Fruit fly (Drosophila melanogaster) whole organism, wandering third instar larva: ENCODE measurements around the gene CG11403.

Experiments used
- Dfd ChIP-seq: fragments of >200 bp; optimal IDR thresholded peaks from 2 replicates; lab custom pipeline; 2017; ENCODE audit warnings: missing biosample characterization, missing genetic modification characterization
- HLH106 ChIP-seq: fragments of 200-800 bp; optimal IDR thresholded peaks from 3 replicates; lab custom pipeline; 2019; ENCODE audit warnings: missing biosample characterization, mild to moderate bottlenecking, missing genetic modification characterization, moderate library complexity
- N ChIP-seq: fragments of >200 bp; optimal IDR thresholded peaks from 2 replicates; lab custom pipeline; 2018; ENCODE audit warnings: missing biosample characterization, missing external identifiers, missing genetic modification characterization
- br ChIP-seq: fragments of 200-800 bp; sonication (Bioruptor generic); optimal IDR thresholded peaks from 2 replicates; lab custom pipeline; 2016; ENCODE audit warnings: missing biosample characterization, missing genetic modification characterization

DNA sequence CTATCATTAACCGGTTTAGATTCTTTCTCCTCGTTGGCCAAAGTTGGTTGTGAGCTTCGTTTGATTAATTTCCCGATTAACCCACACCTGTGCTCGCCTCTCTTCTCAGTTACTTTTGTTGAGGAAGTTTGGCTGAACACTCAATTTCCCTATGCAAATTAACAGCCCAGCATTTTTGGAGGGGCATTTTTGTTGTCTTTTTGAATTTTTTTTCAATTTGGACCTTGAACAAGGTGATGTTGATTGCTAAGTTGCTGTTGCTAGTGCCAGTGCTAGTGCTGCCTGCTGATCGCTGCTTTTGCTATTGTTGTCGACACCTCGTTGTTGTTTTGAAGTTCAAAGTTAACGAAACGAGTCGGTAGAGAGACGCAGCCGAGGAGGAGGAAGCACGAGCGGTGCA lies 27.9 kb upstream of the CG11403 start:
- no peak for TF ChIP-seq N (GFP tag; lab: Kevin White, UChicago)
- no peak for TF ChIP-seq br (GFP tag; lab: Kevin White, UChicago)
- TF ChIP-seq HLH106, result no peak
- TF ChIP-seq Dfd, result no peak
